ENCODE assay signal across 5 worm cellular contexts in the genomic region with DNA sequence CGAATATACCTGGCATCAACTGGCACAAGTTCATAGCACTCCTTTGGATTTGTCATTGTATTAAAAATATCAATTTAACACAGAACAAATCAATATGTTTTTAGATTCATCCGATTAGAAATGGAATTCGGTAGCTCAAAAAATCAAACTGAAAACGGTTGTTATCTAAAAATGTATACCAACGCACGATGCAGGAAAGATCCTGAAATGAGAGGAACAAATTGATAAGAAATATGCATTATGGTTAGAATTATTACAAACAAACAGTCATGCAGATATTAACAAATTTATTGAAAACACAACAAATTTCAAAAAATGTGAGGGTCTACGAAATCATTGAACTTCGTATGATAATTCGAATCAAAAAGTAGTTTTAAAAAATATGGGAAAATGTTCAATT.
TF ChIP-seq lines count a peak whose summit lies in the region.

A gene (minus strand): TSS at position 195 of the 400 bp plus-strand sequence.

TF ChIP-seq in whole organism, L1 larva, 84 proteins besides CTCF, POLR2A, EP300 and RAD21:
- TF ChIP-seq lsy-2 (tag; optimal IDR thresholded peaks at IDR 0.05; lab: Kevin White, UChicago) (no peak), elt-2 (tag; optimal IDR thresholded peaks at IDR 0.05; lab: Kevin White, UChicago) (peak; percentile 48)
TF ChIP-seq in whole organism, L1 larva: peak in this region for 1.

TF ChIP-seq in whole organism, L2 larva, 48 proteins besides CTCF, POLR2A, EP300 and RAD21:
- no peak for TF ChIP-seq elt-3 (tag; optimal IDR thresholded peaks at IDR 0.05; lab: Kevin White, UChicago)
- TF ChIP-seq fos-1 (tag; optimal IDR thresholded peaks at IDR 0.05; lab: Kevin White, UChicago), result peak; percentile 59
- no peak for TF ChIP-seq nhr-21 (tag; optimal IDR thresholded peaks at IDR 0.05; lab: Kevin White, UChicago)

TF ChIP-seq in whole organism, L3 larva, 47 proteins besides CTCF, POLR2A, EP300 and RAD21:
- TF ChIP-seq pqm-1 (tag; optimal IDR thresholded peaks at IDR 0.05; lab: Kevin White, UChicago), result peak; percentile 52
- no peak for TF ChIP-seq unc-62 (GFP tag; optimal IDR thresholded peaks at IDR 0.05; lab: Kevin White, UChicago)
- TF ChIP-seq egl-27 (tag; optimal IDR thresholded peaks at IDR 0.05; lab: Kevin White, UChicago), result no peak
- TF ChIP-seq lin-39 (tag; optimal IDR thresholded peaks at IDR 0.05; lab: Kevin White, UChicago), result no peak
- no peak for TF ChIP-seq nhr-67 (tag; optimal IDR thresholded peaks at IDR 0.05; lab: Kevin White, UChicago)
- no peak for TF ChIP-seq ztf-4 (tag; optimal IDR thresholded peaks at IDR 0.05; lab: Kevin White, UChicago)
- peak; percentile 71 for TF ChIP-seq elt-2 (tag; optimal IDR thresholded peaks at IDR 0.05; lab: Kevin White, UChicago)
- TF ChIP-seq ceh-16 (tag; optimal IDR thresholded peaks at IDR 0.05; lab: Kevin White, UChicago), result no peak
- no peak for TF ChIP-seq nhr-28 (tag; optimal IDR thresholded peaks at IDR 0.05; lab: Kevin White, UChicago)

TF ChIP-seq in whole organism, L4 larva, 104 proteins besides CTCF, POLR2A, EP300 and RAD21:
- no peak for TF ChIP-seq lin-29 (GFP tag; IDR thresholded peaks at IDR 0.05; lab: Robert Waterston, UW)
- no peak for TF ChIP-seq F49E8.2 (tag; optimal IDR thresholded peaks at IDR 0.05; lab: Kevin White, UChicago; ENCODE audit: borderline replicate concordance)
- no peak for TF ChIP-seq dmd-6 (GFP tag; IDR thresholded peaks at IDR 0.05; lab: Robert Waterston, UW)
- TF ChIP-seq unc-130 (GFP tag; optimal IDR thresholded peaks at IDR 0.05; lab: Kevin White, UChicago), result no peak
- no peak for TF ChIP-seq hlh-30 (tag; optimal IDR thresholded peaks at IDR 0.05; lab: Kevin White, UChicago; ENCODE audit: insufficient read depth)
- TF ChIP-seq nhr-28 (tag; optimal IDR thresholded peaks at IDR 0.05; lab: Kevin White, UChicago), result peak; percentile 40
- no peak for TF ChIP-seq zip-11 (GFP tag; IDR thresholded peaks at IDR 0.05; lab: Robert Waterston, UW)
- TF ChIP-seq dpl-1 (GFP tag; optimal IDR thresholded peaks at IDR 0.05; lab: Kevin White, UChicago), result no peak
- no peak for TF ChIP-seq egl-27 (tag; optimal IDR thresholded peaks at IDR 0.05; lab: Kevin White, UChicago)
- TF ChIP-seq daf-16 (GFP tag; optimal IDR thresholded peaks at IDR 0.05; lab: Kevin White, UChicago), result no peak
- TF ChIP-seq daf-16 (tag; optimal IDR thresholded peaks at IDR 0.05; lab: Kevin White, UChicago), result peak; percentile 72
- no peak for TF ChIP-seq daf-19 (GFP tag; conservative IDR thresholded peaks at IDR 0.05; lab: Robert Waterston, UW)
- TF ChIP-seq pqm-1 (tag; optimal IDR thresholded peaks at IDR 0.05; lab: Kevin White, UChicago), result peak; percentile 88
- TF ChIP-seq nhr-102 (tag; optimal IDR thresholded peaks at IDR 0.05; lab: Kevin White, UChicago), result no peak
- no peak for TF ChIP-seq ama-1 (optimal IDR thresholded peaks at IDR 0.05; lab: Kevin White, UChicago)

TF ChIP-seq in whole organism, late embryonic, 69 proteins besides CTCF, POLR2A, EP300 and RAD21:
- TF ChIP-seq elt-2 (tag; optimal IDR thresholded peaks at IDR 0.05; lab: Kevin White, UChicago) (peak; percentile 4), ceh-24 (tag; optimal IDR thresholded peaks at IDR 0.05; lab: Kevin White, UChicago) (no peak)
